Worm (Caenorhabditis elegans): ENCODE measurements around the gene T26C12.3.

The T26C12.3 gene

ce11 chrIV:3294553-3295185 lies 21.5 kb upstream of the T26C12.3 start, which contains the start of gene W08E12.7 (continued):
- TF ChIP-seq sem-4 (tag; optimal IDR thresholded peaks at IDR 0.05) (peak; percentile 93), crh-2 (tag; optimal IDR thresholded peaks at IDR 0.05) (peak; percentile 97), aly-2 (tag; optimal IDR thresholded peaks at IDR 0.05) (no peak), nhr-6 (tag; optimal IDR thresholded peaks at IDR 0.05) (peak; percentile 92), lin-13 (GFP tag; optimal IDR thresholded peaks at IDR 0.05) (peak; percentile 96)

- TF ChIP-seq ama-1 (optimal IDR thresholded peaks at IDR 0.05) (no peak), ceh-82 (tag; optimal IDR thresholded peaks at IDR 0.05) (no peak), lin-11 (tag; optimal IDR thresholded peaks at IDR 0.05) (no peak), snpc-4 (tag; optimal IDR thresholded peaks at IDR 0.05) (no peak), lsy-2 (tag; optimal IDR thresholded peaks at IDR 0.05) (no peak), mab-5 (tag; optimal IDR thresholded peaks at IDR 0.05) (no peak), ZK546.5 (tag; optimal IDR thresholded peaks at IDR 0.05) (no peak), F13H6.1 (tag; optimal IDR thresholded peaks at IDR 0.05) (no peak), elt-1 (tag; optimal IDR thresholded peaks at IDR 0.05) (no peak), gmeb-1 (tag; optimal IDR thresholded peaks at IDR 0.05) (no peak)
These were observed 20.8 kb upstream of the T26C12.3 start for ce11 chrIV:3293800-3294493.

ce11 chrIV:3291977-3292561 lies 18.9 kb upstream of the T26C12.3 start, which contains the start of gene W08E12.8:
W08E12.8 (plus strand) TSS chrIV:3292371.
- no peak for TF ChIP-seq Y55F3AM.14 (GFP tag; optimal IDR thresholded peaks at IDR 0.05)
- no peak for TF ChIP-seq ZK546.5 (tag; optimal IDR thresholded peaks at IDR 0.05)
- TF ChIP-seq egl-27 (tag; optimal IDR thresholded peaks at IDR 0.05): no peak
- TF ChIP-seq crh-2 (tag; optimal IDR thresholded peaks at IDR 0.05): no peak

ce11 chrIV:3289237-3289636 lies 16.0 kb upstream of the T26C12.3 start, which contains the start of gene gcy-23:
gcy-23 (minus strand) TSS chrIV:3289337.
- no peak for TF ChIP-seq nhr-11 (tag; optimal IDR thresholded peaks at IDR 0.05)
- no peak for TF ChIP-seq nhr-6 (tag; optimal IDR thresholded peaks at IDR 0.05)
- no peak for TF ChIP-seq lin-39 (tag; optimal IDR thresholded peaks at IDR 0.05)
- TF ChIP-seq nhr-23 (tag; optimal IDR thresholded peaks at IDR 0.05): no peak
- no peak for TF ChIP-seq Y55F3AM.14 (GFP tag; optimal IDR thresholded peaks at IDR 0.05)
- TF ChIP-seq zag-1 (tag; optimal IDR thresholded peaks at IDR 0.05): no peak
- no peak for TF ChIP-seq mdl-1 (tag; optimal IDR thresholded peaks at IDR 0.05)
- TF ChIP-seq unc-62 (GFP tag; optimal IDR thresholded peaks at IDR 0.05): no peak
- TF ChIP-seq ceh-16 (tag; optimal IDR thresholded peaks at IDR 0.05): no peak
- no peak for TF ChIP-seq nhr-12 (tag; optimal IDR thresholded peaks at IDR 0.05)
- TF ChIP-seq nhr-10 (tag; optimal IDR thresholded peaks at IDR 0.05): no peak
- TF ChIP-seq nhr-237 (tag; optimal IDR thresholded peaks at IDR 0.05): no peak
- TF ChIP-seq lsy-2 (tag; optimal IDR thresholded peaks at IDR 0.05): no peak
- TF ChIP-seq egl-27 (tag; optimal IDR thresholded peaks at IDR 0.05): no peak
- TF ChIP-seq sma-9 (GFP tag; optimal IDR thresholded peaks at IDR 0.05): no peak
- TF ChIP-seq sma-9 (tag; optimal IDR thresholded peaks at IDR 0.05): no peak
- TF ChIP-seq elt-1 (tag; optimal IDR thresholded peaks at IDR 0.05): no peak
- no peak for TF ChIP-seq nhr-129 (tag; optimal IDR thresholded peaks at IDR 0.05)
- TF ChIP-seq ama-1 (optimal IDR thresholded peaks at IDR 0.05): no peak

ce11 chrIV:3278822-3279221 lies 5.6 kb upstream of the T26C12.3 start:
- TF ChIP-seq peb-1 (tag; optimal IDR thresholded peaks at IDR 0.05) (no peak), blmp-1 (tag; optimal IDR thresholded peaks at IDR 0.05; ENCODE audit: insufficient read depth) (no peak), elt-3 (tag; optimal IDR thresholded peaks at IDR 0.05) (no peak), ZK546.5 (tag; optimal IDR thresholded peaks at IDR 0.05) (no peak), unc-55 (GFP tag; optimal IDR thresholded peaks at IDR 0.05) (no peak), zag-1 (tag; optimal IDR thresholded peaks at IDR 0.05) (no peak), gmeb-1 (tag; optimal IDR thresholded peaks at IDR 0.05) (no peak), ztf-1 (GFP tag; conservative IDR thresholded peaks at IDR 0.05) (no peak), sma-9 (GFP tag; optimal IDR thresholded peaks at IDR 0.05) (no peak), sma-9 (tag; optimal IDR thresholded peaks at IDR 0.05) (no peak), nhr-12 (tag; optimal IDR thresholded peaks at IDR 0.05) (no peak), dmd-4 (tag; optimal IDR thresholded peaks at IDR 0.05) (no peak), mdl-1 (tag; optimal IDR thresholded peaks at IDR 0.05) (no peak), ceh-16 (tag; optimal IDR thresholded peaks at IDR 0.05) (no peak), egl-27 (tag; optimal IDR thresholded peaks at IDR 0.05) (no peak), F13H6.1 (tag; optimal IDR thresholded peaks at IDR 0.05) (no peak), C34F6.9 (tag; optimal IDR thresholded peaks at IDR 0.05) (no peak), nhr-237 (tag; optimal IDR thresholded peaks at IDR 0.05) (no peak)

Data from whole organism, L2 larva.